Worm (Caenorhabditis elegans): ENCODE measurements around the gene rpl-16.

The rpl-16 gene

ce11 chrIII:3471403-3472053 lies 31.9 kb downstream of the rpl-16 start, which contains the start of gene rsu-1 (continued):
- no peak for TF ChIP-seq vab-15 (tag; optimal IDR thresholded peaks at IDR 0.05)
- TF ChIP-seq C34B4.2 (tag; optimal IDR thresholded peaks at IDR 0.05): no peak
- no peak for TF ChIP-seq unc-130 (tag; optimal IDR thresholded peaks at IDR 0.05)
- TF ChIP-seq efl-1 (optimal IDR thresholded peaks at IDR 0.05): peak; percentile 58 to 67
- peak; percentile 47 to 91 for TF ChIP-seq efl-1 (GFP tag; optimal IDR thresholded peaks at IDR 0.05 in 1 of 2)
- TF ChIP-seq ztf-4 (tag; optimal IDR thresholded peaks at IDR 0.05): no peak
- no peak for TF ChIP-seq fkh-8 (tag; optimal IDR thresholded peaks at IDR 0.05)
- TF ChIP-seq Y116A8C.19 (tag; optimal IDR thresholded peaks at IDR 0.05; ENCODE audit: borderline replicate concordance): no peak
- TF ChIP-seq xbp-1 (tag; optimal IDR thresholded peaks at IDR 0.05): peak; percentile 69
- no peak for TF ChIP-seq tlp-1 (tag; optimal IDR thresholded peaks at IDR 0.05)
- no peak for TF ChIP-seq pqm-1 (tag; optimal IDR thresholded peaks at IDR 0.05)

- TF ChIP-seq tlp-1 (tag; optimal IDR thresholded peaks at IDR 0.05): no peak
- no peak for TF ChIP-seq mdl-1 (tag; optimal IDR thresholded peaks at IDR 0.05)
- TF ChIP-seq mef-2 (tag; optimal IDR thresholded peaks at IDR 0.05): no peak
- no peak for TF ChIP-seq efl-3 (GFP tag; optimal IDR thresholded peaks at IDR 0.05)
- no peak for TF ChIP-seq C16A3.4 (tag; optimal IDR thresholded peaks at IDR 0.05)
- no peak for TF ChIP-seq zip-4 (GFP tag; optimal IDR thresholded peaks at IDR 0.05)
- no peak for TF ChIP-seq irx-1 (tag; optimal IDR thresholded peaks at IDR 0.05)
- no peak for TF ChIP-seq pag-3 (tag; optimal IDR thresholded peaks at IDR 0.05; ENCODE audit: borderline replicate concordance, insufficient read depth)
- no peak for TF ChIP-seq elt-2 (tag; optimal IDR thresholded peaks at IDR 0.05)
- no peak for TF ChIP-seq egl-27 (tag; optimal IDR thresholded peaks at IDR 0.05)
- no peak for TF ChIP-seq elt-3 (tag; optimal IDR thresholded peaks at IDR 0.05)
- TF ChIP-seq alr-1 (tag; optimal IDR thresholded peaks at IDR 0.05; ENCODE audit: borderline replicate concordance): no peak
- no peak for TF ChIP-seq sox-4 (tag; optimal IDR thresholded peaks at IDR 0.05)
- no peak for TF ChIP-seq jun-1 (tag; optimal IDR thresholded peaks at IDR 0.05)
- no peak for TF ChIP-seq lir-3 (tag; optimal IDR thresholded peaks at IDR 0.05; ENCODE audit: poor library complexity)
Measured at ce11 chrIII:3470973-3471372, 32.4 kb downstream of the rpl-16 start.

DNA sequence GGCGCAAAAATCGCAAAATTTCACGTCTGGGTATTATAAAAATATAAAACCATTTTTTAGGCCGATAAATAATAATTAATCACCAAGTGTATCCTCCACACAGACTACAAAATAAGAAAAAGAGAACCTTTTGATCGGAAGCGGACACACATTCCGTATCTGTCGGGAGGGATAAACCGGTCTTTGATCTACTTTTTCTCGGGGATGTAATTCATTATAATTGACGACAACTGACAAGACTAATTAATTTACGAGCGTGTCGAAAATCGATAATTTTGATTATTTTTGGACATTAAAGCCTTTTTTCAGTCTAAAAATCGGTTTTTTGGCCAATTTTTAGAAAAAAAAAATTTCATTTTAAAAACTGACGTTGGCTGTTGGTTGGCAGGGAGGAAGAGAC lies 33.0 kb downstream of the rpl-16 start:
- no peak for TF ChIP-seq nhr-12 (tag; optimal IDR thresholded peaks at IDR 0.05)
- no peak for TF ChIP-seq pax-3 (tag; optimal IDR thresholded peaks at IDR 0.05)
- no peak for TF ChIP-seq tbx-2 (tag; optimal IDR thresholded peaks at IDR 0.05)
- TF ChIP-seq nhr-85 (tag): peak; percentile 6
- peak in 1 of 6 experiments; percentile 39 for TF ChIP-seq elt-3 (tag; optimal IDR thresholded peaks at IDR 0.05)
- TF ChIP-seq lin-15B (tag; optimal IDR thresholded peaks at IDR 0.05): no peak
- TF ChIP-seq ztf-11 (tag; optimal IDR thresholded peaks at IDR 0.05): no peak
- no peak for TF ChIP-seq dsc-1 (tag; optimal IDR thresholded peaks at IDR 0.05)
- no peak for TF ChIP-seq fos-1 (tag; optimal IDR thresholded peaks at IDR 0.05)
- no peak for TF ChIP-seq ama-1 (optimal IDR thresholded peaks at IDR 0.05)
- no peak for TF ChIP-seq ceh-8 (GFP tag; optimal IDR thresholded peaks at IDR 0.05)
- no peak for TF ChIP-seq ces-1 (GFP tag; optimal IDR thresholded peaks at IDR 0.05)
- no peak for TF ChIP-seq efl-1 (optimal IDR thresholded peaks at IDR 0.05)
- TF ChIP-seq efl-1 (GFP tag; optimal IDR thresholded peaks at IDR 0.05 in 1 of 2): no peak
- TF ChIP-seq dpl-1 (GFP tag; optimal IDR thresholded peaks at IDR 0.05): no peak
- no peak for TF ChIP-seq F16B12.6 (tag; optimal IDR thresholded peaks at IDR 0.05)
- no peak for TF ChIP-seq zag-1 (tag; optimal IDR thresholded peaks at IDR 0.05)
- TF ChIP-seq blmp-1 (tag; optimal IDR thresholded peaks at IDR 0.05): peak; percentile 80
- TF ChIP-seq elt-2 (tag; optimal IDR thresholded peaks at IDR 0.05): no peak
